Worm (Caenorhabditis elegans) whole organism, L1 larva: Measurements from ENCODE around the gene C16C8.16.
"Not testable (repeated sequence)": the region's sequence is repeated elsewhere in the genome, so short reads cannot be mapped to it uniquely, and the experiment has no call there.

Experiments
- aha-1 ChIP-seq: fragments of 150-350 bp; optimal IDR thresholded peaks from 2 replicates; lab custom pipeline; 2014; ENCODE audit warnings: missing biosample characterization, missing genetic modification characterization
- alr-1 ChIP-seq: fragments of 200-800 bp; sonication (Bioruptor generic); optimal IDR thresholded peaks from 2 replicates; lab custom pipeline; 2018; ENCODE audit warnings: borderline replicate concordance, mild to moderate bottlenecking, missing genetic modification characterization, missing compliant biosample characterization
- ama-1 ChIP-seq: fragments of 150-350 bp; optimal IDR thresholded peaks from 2 replicates; lab custom pipeline; 2014
- ceh-63 ChIP-seq: fragments of 200-800 bp; sonication (Bioruptor generic); optimal IDR thresholded peaks from 2 replicates; lab custom pipeline; 2018; ENCODE audit warnings: mild to moderate bottlenecking, missing genetic modification characterization, missing compliant biosample characterization
- ceh-8 ChIP-seq: fragments of 200-800 bp; sonication (Bioruptor generic); optimal IDR thresholded peaks from 2 replicates; lab custom pipeline; 2018; ENCODE audit warnings: mild to moderate bottlenecking, missing genetic modification characterization, moderate library complexity, missing compliant biosample characterization
- ceh-82 ChIP-seq, 3 experiments: fragments of 150-350 bp in 1 of 3; sonication (generic microtip) in 2 of 3; optimal IDR thresholded peaks; 2 replicates each; lab custom pipeline; 2014 to 2017; ENCODE audit warnings: missing biosample characterization in 3 of 3, missing genetic modification characterization in 3 of 3
- ces-1 ChIP-seq: fragments of 150-350 bp; optimal IDR thresholded peaks from 2 replicates; lab custom pipeline; 2014; ENCODE audit warnings: missing biosample characterization, missing genetic modification reagents, missing genetic modification characterization
- dpl-1 ChIP-seq, 3 experiments: fragments of 150-350 bp in 2 of 3; sonication (generic microtip) in 1 of 3; optimal IDR thresholded peaks; 2 replicates each; lab custom pipeline; 2014 to 2017; ENCODE audit warnings: missing biosample characterization in 3 of 3, missing genetic modification characterization in 3 of 3, missing genetic modification reagents in 3 of 3
- efl-1 ChIP-seq, 4 experiments: fragments of 150-350 bp; optimal IDR thresholded peaks in 3 of 4; peaks in 1 of 4; 1 replicate in 1 of 4; 2 replicates in 3 of 4; lab custom pipeline; 2014; ENCODE audit warnings: missing biosample characterization in 2 of 4, missing genetic modification characterization in 2 of 4, missing genetic modification reagents in 2 of 4
- efl-3 ChIP-seq: fragments of 200-800 bp; sonication (Bioruptor generic); optimal IDR thresholded peaks from 2 replicates; lab custom pipeline; 2018; ENCODE audit warnings: mild to moderate bottlenecking, missing genetic modification characterization, missing compliant biosample characterization
- ets-5 ChIP-seq: fragments of 200-800 bp; sonication (Bioruptor generic); IDR thresholded peaks from 2 replicates; pipeline ENCODE4 v1.3.6; 2022; ENCODE audit warnings: missing genetic modification characterization, missing compliant biosample characterization
- fkh-10 ChIP-seq: sonication (generic microtip); optimal IDR thresholded peaks from 2 replicates; lab custom pipeline; 2017; ENCODE audit warnings: missing biosample characterization, missing genetic modification reagents, missing genetic modification characterization
- fkh-4 ChIP-seq: sonication (generic microtip); optimal IDR thresholded peaks from 2 replicates; lab custom pipeline; 2016; ENCODE audit warnings: missing compliant biosample characterization, missing genetic modification characterization, borderline replicate concordance
- grh-1 ChIP-seq: fragments of 200-800 bp; sonication (Bioruptor generic); IDR thresholded peaks from 2 replicates; pipeline ENCODE4 v1.3.6; 2022; ENCODE audit warnings: missing genetic modification reagents, missing genetic modification characterization, missing compliant biosample characterization
- lin-13 ChIP-seq: fragments of 150-350 bp; optimal IDR thresholded peaks from 2 replicates; lab custom pipeline; 2014; ENCODE audit warnings: missing biosample characterization, missing genetic modification reagents, missing genetic modification characterization
- lin-15B ChIP-seq: fragments of 150-350 bp; sonication (generic microtip); optimal IDR thresholded peaks from 3 replicates; lab custom pipeline; 2014; ENCODE audit warnings: missing biosample characterization, missing genetic modification characterization
- lin-39 ChIP-seq: fragments of 150-350 bp; optimal IDR thresholded peaks from 2 replicates; lab custom pipeline; 2014; ENCODE audit warnings: missing biosample characterization, missing genetic modification reagents, missing genetic modification characterization
- mab-9 ChIP-seq: fragments of 200-800 bp; sonication (Bioruptor generic); IDR thresholded peaks from 2 replicates; pipeline ENCODE4 v1.3.6; 2022; ENCODE audit warnings: missing genetic modification reagents, missing genetic modification characterization, missing compliant biosample characterization
- nhr-19 ChIP-seq: fragments of 200-800 bp; sonication (Bioruptor generic); conservative IDR thresholded peaks from 2 replicates; pipeline ENCODE4 v1.3.6; 2022; ENCODE audit warnings: missing genetic modification characterization, missing compliant biosample characterization
- nhr-237 ChIP-seq: fragments of 150-350 bp; optimal IDR thresholded peaks from 2 replicates; lab custom pipeline; 2014; ENCODE audit warnings: missing biosample characterization, missing genetic modification characterization
- nhr-47 ChIP-seq: sonication (generic microtip); optimal IDR thresholded peaks from 2 replicates; lab custom pipeline; 2016; ENCODE audit warnings: mild to moderate bottlenecking, missing genetic modification characterization, moderate library complexity, missing compliant biosample characterization
- nhr-71 ChIP-seq: sonication (generic microtip); optimal IDR thresholded peaks from 2 replicates; lab custom pipeline; 2016; ENCODE audit warnings: mild to moderate bottlenecking, missing genetic modification characterization, moderate library complexity, missing compliant biosample characterization
- nhr-76 ChIP-seq: sonication (generic microtip); optimal IDR thresholded peaks from 2 replicates; lab custom pipeline; 2017; ENCODE audit warnings: missing biosample characterization, missing genetic modification characterization
- snpc-4 ChIP-seq: fragments of 150-350 bp; optimal IDR thresholded peaks from 2 replicates; lab custom pipeline; 2014; ENCODE audit warnings: missing biosample characterization, missing genetic modification characterization
- sox-4 ChIP-seq: sonication (generic microtip); optimal IDR thresholded peaks from 2 replicates; lab custom pipeline; 2016; ENCODE audit warnings: missing genetic modification characterization, missing compliant biosample characterization
- tlp-1 ChIP-seq: fragments of 150-350 bp; optimal IDR thresholded peaks from 2 replicates; lab custom pipeline; 2014; ENCODE audit warnings: missing biosample characterization, missing genetic modification characterization
- unc-130 ChIP-seq: fragments of 150-350 bp; optimal IDR thresholded peaks from 2 replicates; lab custom pipeline; 2017; ENCODE audit warnings: missing biosample characterization, missing genetic modification characterization, inconsistent platforms
- unc-30 ChIP-seq: sonication (generic microtip); optimal IDR thresholded peaks from 2 replicates; lab custom pipeline; 2017; ENCODE audit warnings: missing biosample characterization, missing genetic modification characterization
- unc-86 ChIP-seq: sonication (generic microtip); optimal IDR thresholded peaks from 2 replicates; lab custom pipeline; 2016; ENCODE audit warnings: missing genetic modification characterization, missing compliant biosample characterization
- unc-98 ChIP-seq: fragments of 200-800 bp; sonication (Bioruptor generic); IDR thresholded peaks from 2 replicates; pipeline ENCODE4 v1.3.6; 2022; ENCODE audit warnings: missing genetic modification characterization, missing compliant biosample characterization
- zag-1 ChIP-seq: fragments of 150-350 bp; optimal IDR thresholded peaks from 2 replicates; lab custom pipeline; 2014; ENCODE audit warnings: missing biosample characterization, missing genetic modification characterization
- zip-4 ChIP-seq: fragments of 200-800 bp; sonication (Bioruptor generic); optimal IDR thresholded peaks from 2 replicates; lab custom pipeline; 2018; ENCODE audit warnings: mild to moderate bottlenecking, missing genetic modification characterization, moderate library complexity, missing compliant biosample characterization

C16C8.16 gene

ce11 chrII:3482231-3482630, 36.7 kb downstream of the C16C8.16 start, which contains the start of gene smu-2 (continued):
- TF ChIP-seq ets-5 (GFP tag; lab: Robert Waterston, UW) (no peak), fkh-10 (GFP tag; lab: Kevin White, UChicago) (peak; percentile 44), nhr-237 (tag; lab: Kevin White, UChicago) (peak; percentile 39), unc-30 (tag; lab: Kevin White, UChicago) (no peak), tlp-1 (no peak), lin-39 (tag; lab: Kevin White, UChicago) (peak; percentile 1), nhr-47 (no peak), ceh-8 (GFP tag; lab: Kevin White, UChicago) (no peak), efl-1 (optimal IDR thresholded peaks at IDR 0.05; lab: Kevin White, UChicago) (peak; percentile 71 to 73), efl-1 (GFP tag; optimal IDR thresholded peaks at IDR 0.05 in 1 of 2; lab: Kevin White, UChicago) (peak; percentile 71 to 96), nhr-71 (tag; lab: Kevin White, UChicago) (no peak), fkh-4 (tag; lab: Kevin White, UChicago) (peak; percentile 82), unc-130 (tag; lab: Kevin White, UChicago) (no peak), ces-1 (GFP tag; lab: Kevin White, UChicago) (peak; percentile 70), ama-1 (lab: Kevin White, UChicago) (no peak), unc-86 (tag; lab: Kevin White, UChicago) (peak; percentile 49), nhr-19 (GFP tag; lab: Robert Waterston, UW) (peak; percentile 57), nhr-76 (no peak), ceh-63 (no peak), unc-98 (peak; percentile 68), alr-1 (tag; lab: Kevin White, UChicago) (no peak), ceh-82 (tag; optimal IDR thresholded peaks at IDR 0.05; lab: Kevin White, UChicago) (peak; percentile 24 to 81 (median 55)), sox-4 (tag; lab: Kevin White, UChicago) (peak; percentile 66), snpc-4 (peak; percentile 41), lin-13 (GFP tag; lab: Kevin White, UChicago) (peak; percentile 28), zag-1 (tag; lab: Kevin White, UChicago) (no peak), grh-1 (GFP tag; lab: Robert Waterston, UW) (no peak), dpl-1 (GFP tag; optimal IDR thresholded peaks at IDR 0.05; lab: Kevin White, UChicago) (peak; percentile 50 to 73 (median 64)), aha-1 (tag; lab: Kevin White, UChicago) (no peak), lin-15B (peak; percentile 88), efl-3 (GFP tag; lab: Kevin White, UChicago) (no peak), mab-9 (GFP tag; lab: Robert Waterston, UW) (peak; percentile 54), zip-4 (no peak)

DNA sequence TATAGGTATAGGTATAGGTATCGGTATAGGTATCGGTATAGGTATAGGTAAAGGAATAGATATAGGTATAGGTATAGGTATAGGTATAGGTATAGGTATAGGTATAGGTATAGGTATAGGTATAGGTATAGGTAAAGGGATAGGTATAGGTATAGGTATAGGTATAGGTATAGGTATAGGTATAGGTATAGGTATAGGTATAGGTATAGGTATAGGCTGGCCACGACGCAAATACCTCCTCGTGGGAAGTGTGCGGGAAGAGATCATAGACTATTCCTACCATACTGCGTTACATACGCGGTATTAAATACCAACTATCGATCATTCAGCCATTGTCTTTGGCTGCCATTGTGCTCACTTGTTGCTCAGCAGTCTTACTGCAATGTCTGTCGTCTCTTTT, 45.2 kb downstream of the C16C8.16 start, which contains the start of gene fbxb-112:
fbxb-112 (plus strand) TSS at position 301 of the 400 bp plus-strand sequence.
- TF ChIP-seq unc-86 (tag; lab: Kevin White, UChicago); snpc-4; fkh-10 (GFP tag; lab: Kevin White, UChicago): not testable (repeated sequence)
- TF ChIP-seq, all 84 proteins: peak for 0; not testable (repeated sequence) for 84
